Fruit fly (Drosophila melanogaster) whole organism, embryonic: ENCODE results near the gene CG42828.
A peak's percentile ranks its signal among the peaks of the same experiment; 100 is the strongest.

ENCODE experiments used
- ATbp ChIP-seq: fragments of 200-800 bp; sonication (Bioruptor generic); optimal IDR thresholded peaks from 2 replicates; lab custom pipeline; 2017; ENCODE audit warnings: missing biosample characterization, mild to moderate bottlenecking, missing genetic modification characterization, missing genetic modification reagents
- CG10267 ChIP-seq: fragments of 200-800 bp; sonication (Bioruptor generic); optimal IDR thresholded peaks from 2 replicates; lab custom pipeline; 2018; ENCODE audit warnings: missing biosample characterization, mild to moderate bottlenecking, missing genetic modification characterization, moderate library complexity
- CG10543 ChIP-seq: fragments of 200-800 bp; sonication (Bioruptor generic); optimal IDR thresholded peaks from 3 replicates; lab custom pipeline; 2017; ENCODE audit warnings: missing biosample characterization, mild to moderate bottlenecking, missing genetic modification characterization, moderate library complexity
- CG11247 ChIP-seq: fragments of 200-800 bp; sonication (Bioruptor generic); IDR thresholded peaks from 2 replicates; pipeline ENCODE4 v1.3.6; 2022; ENCODE audit warnings: missing biosample characterization, missing genetic modification characterization
- CG11723 ChIP-seq: fragments of 200-800 bp; sonication (Bioruptor generic); optimal IDR thresholded peaks from 2 replicates; lab custom pipeline; 2017; ENCODE audit warnings: missing biosample characterization, mild to moderate bottlenecking, missing genetic modification characterization
- CG1233 ChIP-seq: fragments of 200-800 bp; sonication (Bioruptor generic); optimal IDR thresholded peaks from 4 replicates; lab custom pipeline; 2018; ENCODE audit warnings: missing biosample characterization, mild to moderate bottlenecking, missing genetic modification characterization
- CG14441 ChIP-seq: fragments of 200-800 bp; sonication (Bioruptor generic); IDR thresholded peaks from 2 replicates; pipeline ENCODE4 v1.3.6; 2022; ENCODE audit warnings: missing biosample characterization, missing genetic modification characterization
- CG15479 ChIP-seq: fragments of 200-800 bp; sonication (Bioruptor generic); optimal IDR thresholded peaks from 3 replicates; lab custom pipeline; 2019; ENCODE audit warnings: missing biosample characterization, mild to moderate bottlenecking, missing genetic modification characterization, moderate library complexity
- CG1602 ChIP-seq: fragments of 200-800 bp; sonication (Bioruptor generic); optimal IDR thresholded peaks from 3 replicates; lab custom pipeline; 2016; ENCODE audit warnings: missing biosample characterization, missing genetic modification characterization
- CG1832 ChIP-seq: fragments of 200-800 bp; sonication (Bioruptor generic); optimal IDR thresholded peaks from 2 replicates; lab custom pipeline; 2017; ENCODE audit warnings: missing biosample characterization, mild to moderate bottlenecking, missing genetic modification characterization, inconsistent platforms
- CG2129 ChIP-seq: fragments of 200-800 bp; sonication (Bioruptor generic); IDR thresholded peaks from 2 replicates; pipeline ENCODE4 v1.3.6; 2022; ENCODE audit warnings: missing biosample characterization, missing genetic modification characterization; ENCODE audit not compliant: partially characterized antibody
- CG2678 ChIP-seq: fragments of 200-800 bp; sonication (Bioruptor generic); optimal IDR thresholded peaks from 3 replicates; lab custom pipeline; 2019; ENCODE audit warnings: missing biosample characterization, mild to moderate bottlenecking, missing genetic modification characterization, moderate library complexity
- CG2889 ChIP-seq: fragments of 200-800 bp; sonication (Bioruptor generic); IDR thresholded peaks from 3 replicates; pipeline ENCODE4 v1.3.6; 2022; ENCODE audit warnings: missing biosample characterization, missing genetic modification characterization
- CG4360 ChIP-seq: fragments of 200-800 bp; sonication (Bioruptor generic); IDR thresholded peaks from 2 replicates; pipeline ENCODE4 v1.3.6; 2022; ENCODE audit warnings: missing biosample characterization, missing genetic modification characterization
- CG4707 ChIP-seq: fragments of 200-800 bp; sonication (Bioruptor generic); optimal IDR thresholded peaks from 2 replicates; lab custom pipeline; 2018; ENCODE audit warnings: missing biosample characterization, mild to moderate bottlenecking, missing genetic modification characterization, moderate library complexity
- CG4730 ChIP-seq: fragments of 200-800 bp; sonication (Bioruptor generic); IDR thresholded peaks from 2 replicates; pipeline ENCODE4 v1.3.6; 2022; ENCODE audit warnings: missing biosample characterization, missing genetic modification characterization
- CG7556 ChIP-seq: fragments of 200-800 bp; sonication (Bioruptor generic); optimal IDR thresholded peaks from 2 replicates; lab custom pipeline; 2017; ENCODE audit warnings: missing biosample characterization, mild to moderate bottlenecking, missing genetic modification characterization
- CG7745 ChIP-seq: fragments of 200-800 bp; sonication (Bioruptor generic); optimal IDR thresholded peaks from 2 replicates; lab custom pipeline; 2018; ENCODE audit warnings: missing biosample characterization, mild to moderate bottlenecking, missing genetic modification characterization, moderate library complexity
- CG7987 ChIP-seq: fragments of 200-800 bp; sonication (Bioruptor generic); optimal IDR thresholded peaks from 2 replicates; lab custom pipeline; 2018; ENCODE audit warnings: missing biosample characterization, mild to moderate bottlenecking, missing genetic modification characterization, moderate library complexity
- CG8388 ChIP-seq: fragments of 200-800 bp; sonication (Bioruptor generic); optimal IDR thresholded peaks from 2 replicates; lab custom pipeline; 2019; ENCODE audit warnings: missing biosample characterization, mild to moderate bottlenecking, missing genetic modification characterization, moderate library complexity
- CG8924 ChIP-seq: fragments of 200-800 bp; optimal IDR thresholded peaks from 3 replicates; lab custom pipeline; 2019; ENCODE audit warnings: missing biosample characterization, mild to moderate bottlenecking, missing genetic modification characterization, moderate library complexity
- CG8944 ChIP-seq: fragments of 200-800 bp; sonication (Bioruptor generic); optimal IDR thresholded peaks from 3 replicates; lab custom pipeline; 2016; ENCODE audit warnings: missing biosample characterization, missing genetic modification characterization
- CG9932 ChIP-seq: fragments of 200-800 bp; sonication (Bioruptor generic); IDR thresholded peaks from 2 replicates; pipeline ENCODE4 v1.3.6; 2022; ENCODE audit warnings: missing biosample characterization, missing genetic modification characterization
- Doc3 ChIP-seq: fragments of 200-800 bp; sonication (Bioruptor generic); IDR thresholded peaks from 3 replicates; pipeline ENCODE4 v1.3.6; 2022; ENCODE audit warnings: missing biosample characterization, missing genetic modification characterization; ENCODE audit not compliant: partially characterized antibody
- ERR ChIP-seq: fragments of 200-800 bp; sonication (Bioruptor generic); optimal IDR thresholded peaks from 2 replicates; lab custom pipeline; 2016; ENCODE audit warnings: missing biosample characterization, missing genetic modification characterization
- Hand ChIP-seq: fragments of 200-800 bp; sonication (Bioruptor generic); optimal IDR thresholded peaks from 2 replicates; lab custom pipeline; 2017; ENCODE audit warnings: mild to moderate bottlenecking, missing biosample characterization, missing genetic modification reagents, missing genetic modification characterization
- Hey ChIP-seq: fragments of 200-800 bp; sonication (Bioruptor generic); optimal IDR thresholded peaks from 3 replicates; lab custom pipeline; 2018; ENCODE audit warnings: missing biosample characterization, mild to moderate bottlenecking, missing genetic modification characterization
- Hsf ChIP-seq: fragments of 200-800 bp; sonication (Bioruptor generic); optimal IDR thresholded peaks from 3 replicates; lab custom pipeline; 2016; ENCODE audit warnings: missing biosample characterization, missing genetic modification characterization
- Mrtf ChIP-seq: fragments of 200-800 bp; sonication (Bioruptor generic); IDR thresholded peaks from 3 replicates; pipeline ENCODE4 v1.3.6; 2022; ENCODE audit warnings: missing biosample characterization, missing genetic modification characterization
- NC2α ChIP-seq: fragments of 200-800 bp; sonication (Bioruptor generic); optimal IDR thresholded peaks from 2 replicates; lab custom pipeline; 2016; ENCODE audit warnings: missing biosample characterization, missing genetic modification characterization
- Nf-YC ChIP-seq: fragments of 200-800 bp; optimal IDR thresholded peaks from 3 replicates; lab custom pipeline; 2019; ENCODE audit warnings: missing biosample characterization, mild to moderate bottlenecking, missing genetic modification characterization, moderate library complexity
- Trl ChIP-seq, 3 experiments: fragments of >200 bp in 2 of 3; fragments of 200-800 bp in 1 of 3; sonication (Bioruptor generic) in 1 of 3; optimal IDR thresholded peaks; 2 replicates in 1 of 3; 3 replicates in 2 of 3; lab custom pipeline; 2016 to 2017; ENCODE audit warnings: missing biosample characterization in 1 of 3, missing genetic modification characterization in 1 of 3
- al ChIP-seq: fragments of 200-800 bp; sonication (Bioruptor generic); IDR thresholded peaks from 2 replicates; pipeline ENCODE4 v1.3.6; 2022; ENCODE audit warnings: missing biosample characterization, missing genetic modification characterization
- amos ChIP-seq: fragments of 200-800 bp; sonication (Bioruptor generic); IDR thresholded peaks from 2 replicates; pipeline ENCODE4 v1.3.6; 2022; ENCODE audit warnings: missing biosample characterization, missing genetic modification characterization; ENCODE audit not compliant: partially characterized antibody
- ato ChIP-seq: fragments of 200-800 bp; sonication (Bioruptor generic); IDR thresholded peaks from 2 replicates; pipeline ENCODE4 v1.3.6; 2022; ENCODE audit warnings: missing biosample characterization, missing genetic modification characterization; ENCODE audit not compliant: partially characterized antibody
- dan ChIP-seq: fragments of 200-800 bp; sonication (Bioruptor generic); IDR thresholded peaks from 2 replicates; pipeline ENCODE4 v1.3.6; 2022; ENCODE audit warnings: missing biosample characterization, missing genetic modification characterization
- dati ChIP-seq: fragments of 200-800 bp; sonication (Bioruptor generic); IDR thresholded peaks from 2 replicates; pipeline ENCODE4 v1.3.6; 2022; ENCODE audit warnings: missing biosample characterization, missing genetic modification characterization
- fd102C ChIP-seq: fragments of 200-800 bp; sonication (Bioruptor generic); optimal IDR thresholded peaks from 2 replicates; lab custom pipeline; 2018; ENCODE audit warnings: missing biosample characterization, mild to moderate bottlenecking, missing genetic modification characterization, moderate library complexity
- jing ChIP-seq: fragments of 200-800 bp; sonication (Bioruptor generic); optimal IDR thresholded peaks from 2 replicates; lab custom pipeline; 2018; ENCODE audit warnings: missing biosample characterization, mild to moderate bottlenecking, missing genetic modification characterization
- knrl ChIP-seq: fragments of 200-800 bp; sonication (Bioruptor generic); IDR thresholded peaks from 3 replicates; pipeline ENCODE4 v1.3.6; 2022; ENCODE audit warnings: missing biosample characterization, missing genetic modification characterization; ENCODE audit not compliant: partially characterized antibody
- mirr ChIP-seq: fragments of 200-800 bp; sonication (Bioruptor generic); optimal IDR thresholded peaks from 3 replicates; lab custom pipeline; 2018; ENCODE audit warnings: missing biosample characterization, mild to moderate bottlenecking, missing genetic modification characterization
- pan ChIP-seq, 4 experiments: fragments of >200 bp in 3 of 4; fragments of 200-800 bp in 1 of 4; sonication (Bioruptor generic) in 1 of 4; optimal IDR thresholded peaks in 3 of 4; IDR thresholded peaks in 1 of 4; 2 replicates each; pipeline versions ENCODE4 v1.3.6 to Lab custom; 2017 to 2022; ENCODE audit warnings: missing biosample characterization in 2 of 4, missing genetic modification characterization in 2 of 4, mixed read lengths in 1 of 4
- slou ChIP-seq: fragments of 200-800 bp; sonication (Bioruptor generic); optimal IDR thresholded peaks from 3 replicates; lab custom pipeline; 2016; ENCODE audit warnings: missing biosample characterization, missing genetic modification characterization
- slp2 ChIP-seq: fragments of 200-800 bp; sonication (Bioruptor generic); optimal IDR thresholded peaks from 2 replicates; lab custom pipeline; 2016; ENCODE audit warnings: missing biosample characterization, missing genetic modification characterization
- so ChIP-seq: fragments of 200-800 bp; sonication (Bioruptor generic); IDR thresholded peaks from 3 replicates; pipeline ENCODE4 v1.3.6; 2022; ENCODE audit warnings: missing biosample characterization, missing genetic modification characterization
- tap ChIP-seq: fragments of 200-800 bp; optimal IDR thresholded peaks from 3 replicates; lab custom pipeline; 2019; ENCODE audit warnings: missing biosample characterization, mild to moderate bottlenecking, missing genetic modification characterization, moderate library complexity
- tin ChIP-seq: fragments of 200-800 bp; sonication (Bioruptor generic); optimal IDR thresholded peaks from 3 replicates; lab custom pipeline; 2016; ENCODE audit warnings: missing biosample characterization, missing genetic modification characterization
- trh ChIP-seq: fragments of 200-800 bp; sonication (Bioruptor generic); optimal IDR thresholded peaks from 2 replicates; lab custom pipeline; 2016; ENCODE audit warnings: missing biosample characterization, missing genetic modification characterization
- zen2 ChIP-seq: fragments of 200-800 bp; sonication (Bioruptor generic); IDR thresholded peaks from 3 replicates; pipeline ENCODE4 v1.3.6; 2022; ENCODE audit warnings: missing biosample characterization, missing genetic modification characterization; ENCODE audit not compliant: partially characterized antibody

CG42828 gene

dm6 chr3R:23356920-23357386, 16.6 kb upstream of the CG42828 start (continued):
- TF ChIP-seq Trl (optimal IDR thresholded peaks at IDR 0.05; lab: Kevin White, UChicago), result no peak
- no peak for TF ChIP-seq Trl (GFP tag; optimal IDR thresholded peaks at IDR 0.05; lab: Kevin White, UChicago)
- TF ChIP-seq fd102C (GFP tag; lab: Kevin White, UChicago), result no peak
- peak; percentile 57 for TF ChIP-seq CG11723 (GFP tag; lab: Kevin White, UChicago)
- TF ChIP-seq ERR (GFP tag; lab: Kevin White, UChicago), result no peak
- peak; percentile 38 for TF ChIP-seq Hsf (GFP tag; lab: Kevin White, UChicago)
- no peak for TF ChIP-seq Doc3 (GFP tag; lab: Robert Waterston, UW)
- TF ChIP-seq CG4707 (GFP tag; lab: Kevin White, UChicago), result peak; percentile 62
- peak; percentile 29 for TF ChIP-seq trh (GFP tag; lab: Kevin White, UChicago)
- TF ChIP-seq CG9932 (GFP tag; lab: Robert Waterston, UW), result peak; percentile 66
- peak; percentile 90 for TF ChIP-seq CG7556 (GFP tag; lab: Kevin White, UChicago)
- TF ChIP-seq pan (optimal IDR thresholded peaks at IDR 0.05; lab: Kevin White, UChicago), result no peak
- peak in 1 of 2 experiments; percentile 87 for TF ChIP-seq pan (GFP tag; optimal IDR thresholded peaks at IDR 0.05 in 1 of 2, IDR thresholded peaks at IDR 0.05 in 1 of 2)
- peak; percentile 75; the same call in 1 of the 2 replicates for TF ChIP-seq CG11247 (GFP tag; lab: Robert Waterston, UW)
- TF ChIP-seq CG4360 (GFP tag; lab: Robert Waterston, UW), result no peak
- no peak for TF ChIP-seq CG7987 (GFP tag; lab: Kevin White, UChicago)
- TF ChIP-seq CG2678, result peak; percentile 81
- TF ChIP-seq dan (GFP tag; lab: Robert Waterston, UW), result no peak
- no peak for TF ChIP-seq NC2α
- no peak for TF ChIP-seq amos
- peak; percentile 47; the same call in 1 of the 3 replicates for TF ChIP-seq Mrtf (GFP tag; lab: Robert Waterston, UW)
- TF ChIP-seq ATbp (GFP tag; lab: Kevin White, UChicago), result peak; percentile 76
- no peak for TF ChIP-seq Hey
- peak; percentile 62 for TF ChIP-seq tin (GFP tag; lab: Kevin White, UChicago)
- TF ChIP-seq CG8944, result no peak
- TF ChIP-seq slou, result no peak
- peak; percentile 84 for TF ChIP-seq Hand (GFP tag; lab: Kevin White, UChicago)
- TF ChIP-seq CG4730 (GFP tag; lab: Robert Waterston, UW), result peak; percentile 72
- TF ChIP-seq CG1832 (GFP tag; lab: Kevin White, UChicago), result no peak
- TF ChIP-seq CG10543 (GFP tag; lab: Kevin White, UChicago), result peak; percentile 50
- TF ChIP-seq CG8924 (tag; lab: Kevin White, UChicago), result peak; percentile 88
- TF ChIP-seq zen2, result no peak
- TF ChIP-seq al (GFP tag; lab: Robert Waterston, UW), result peak; percentile 70; the same call in 1 of the 2 replicates
- TF ChIP-seq Nf-YC (tag; lab: Kevin White, UChicago), result peak; percentile 79
- TF ChIP-seq CG2889 (GFP tag; lab: Robert Waterston, UW), result peak; percentile 61; the same call in 1 of the 3 replicates
- TF ChIP-seq CG1233 (GFP tag; lab: Kevin White, UChicago), result peak; percentile 84
- no peak for TF ChIP-seq slp2 (GFP tag; lab: Kevin White, UChicago)
- TF ChIP-seq CG1602 (GFP tag; lab: Kevin White, UChicago), result peak; percentile 78
- no peak for TF ChIP-seq CG2129 (GFP tag; lab: Robert Waterston, UW)
- TF ChIP-seq mirr (GFP tag; lab: Kevin White, UChicago), result no peak
- peak; percentile 71 for TF ChIP-seq CG10267 (tag; lab: Kevin White, UChicago)
- TF ChIP-seq jing (GFP tag; lab: Kevin White, UChicago), result peak; percentile 33
- TF ChIP-seq CG8388 (GFP tag; lab: Kevin White, UChicago), result peak; percentile 83
- TF ChIP-seq knrl, result no peak
- TF ChIP-seq dati, result no peak
- TF ChIP-seq so (GFP tag; lab: Robert Waterston, UW), result peak; percentile 75; the same call in 2 of the 3 replicates
- no peak for TF ChIP-seq CG15479
- peak; percentile 9 for TF ChIP-seq tap (tag; lab: Kevin White, UChicago)
- no peak for TF ChIP-seq CG7745 (tag; lab: Kevin White, UChicago)
- no peak for TF ChIP-seq ato (GFP tag; lab: Robert Waterston, UW)
- TF ChIP-seq CG14441, result peak; percentile 74
